Fruit fly (Drosophila melanogaster) whole organism, embryonic: ENCODE data around the gene CG10140.

ENCODE experiments used
- Awh ChIP-seq: fragments of 200-800 bp; sonication (Bioruptor generic); IDR thresholded peaks from 2 replicates; pipeline ENCODE4, ENCODE4 v1.3.6; 2022; ENCODE audit warnings: missing biosample characterization, missing genetic modification characterization
- B-H1 ChIP-seq: fragments of 200-800 bp; sonication (Bioruptor generic); IDR thresholded peaks from 3 replicates; pipeline ENCODE4 v1.3.6; 2022; ENCODE audit warnings: missing biosample characterization, missing genetic modification characterization
- CG1024 ChIP-seq: fragments of 200-800 bp; sonication (Bioruptor generic); IDR thresholded peaks from 2 replicates; pipeline ENCODE4 v1.3.6; 2022; ENCODE audit warnings: missing biosample characterization, missing genetic modification characterization
- CG10543 ChIP-seq: fragments of 200-800 bp; sonication (Bioruptor generic); optimal IDR thresholded peaks from 3 replicates; lab custom pipeline; 2017; ENCODE audit warnings: missing biosample characterization, mild to moderate bottlenecking, missing genetic modification characterization, moderate library complexity
- CG11695 ChIP-seq: fragments of 200-800 bp; sonication (Bioruptor generic); IDR thresholded peaks from 3 replicates; pipeline ENCODE4 v1.3.6; 2022; ENCODE audit warnings: missing biosample characterization, missing genetic modification characterization
- CG11696 ChIP-seq: fragments of 200-800 bp; sonication (Bioruptor generic); IDR thresholded peaks from 2 replicates; pipeline ENCODE4 v1.3.6; 2022; ENCODE audit warnings: missing biosample characterization, missing genetic modification characterization
- CG11723 ChIP-seq: fragments of 200-800 bp; sonication (Bioruptor generic); optimal IDR thresholded peaks from 2 replicates; lab custom pipeline; 2017; ENCODE audit warnings: missing biosample characterization, mild to moderate bottlenecking, missing genetic modification characterization
- CG12236 ChIP-seq: fragments of 200-800 bp; sonication (Bioruptor generic); optimal IDR thresholded peaks from 2 replicates; lab custom pipeline; 2016; ENCODE audit warnings: missing biosample characterization, missing genetic modification characterization
- CG12942 ChIP-seq: fragments of 200-800 bp; sonication (Bioruptor generic); optimal IDR thresholded peaks from 3 replicates; lab custom pipeline; 2016; ENCODE audit warnings: missing biosample characterization, missing genetic modification characterization
- CG13424 ChIP-seq: fragments of 200-800 bp; sonication (Bioruptor generic); optimal IDR thresholded peaks from 2 replicates; lab custom pipeline; 2019; ENCODE audit warnings: missing biosample characterization, mild to moderate bottlenecking, missing genetic modification characterization, moderate library complexity
- CG14050 ChIP-seq: fragments of 200-800 bp; sonication (Bioruptor generic); IDR thresholded peaks from 3 replicates; pipeline ENCODE4 v1.3.6; 2022; ENCODE audit warnings: missing biosample characterization, missing genetic modification characterization
- CG14710 ChIP-seq: fragments of 200-800 bp; sonication (Bioruptor generic); optimal IDR thresholded peaks from 3 replicates; lab custom pipeline; 2019; ENCODE audit warnings: missing biosample characterization, mild to moderate bottlenecking, missing genetic modification characterization, moderate library complexity
- CG16779 ChIP-seq: fragments of 200-800 bp; sonication (Bioruptor generic); IDR thresholded peaks from 2 replicates; pipeline ENCODE4 v1.3.6; 2022; ENCODE audit warnings: missing biosample characterization, missing genetic modification characterization
- CG16863 ChIP-seq: fragments of 200-800 bp; sonication (Bioruptor generic); optimal IDR thresholded peaks from 3 replicates; lab custom pipeline; 2016; ENCODE audit warnings: missing biosample characterization, missing genetic modification characterization
- CG1832 ChIP-seq: fragments of 200-800 bp; sonication (Bioruptor generic); optimal IDR thresholded peaks from 2 replicates; lab custom pipeline; 2017; ENCODE audit warnings: missing biosample characterization, mild to moderate bottlenecking, missing genetic modification characterization, inconsistent platforms
- CG2875 ChIP-seq: fragments of 200-800 bp; sonication (Bioruptor generic); optimal IDR thresholded peaks from 2 replicates; lab custom pipeline; 2017; ENCODE audit warnings: missing biosample characterization, mild to moderate bottlenecking, missing genetic modification characterization, missing genetic modification reagents
- CG3726 ChIP-seq: fragments of 200-800 bp; sonication (Bioruptor generic); IDR thresholded peaks from 3 replicates; pipeline ENCODE4, ENCODE4 v1.3.6; 2022; ENCODE audit warnings: missing biosample characterization, missing genetic modification characterization
- CG4282 ChIP-seq: fragments of 200-800 bp; sonication (Bioruptor generic); optimal IDR thresholded peaks from 2 replicates; lab custom pipeline; 2016; ENCODE audit warnings: missing biosample characterization, missing genetic modification characterization
- CG4820 ChIP-seq: fragments of 200-800 bp; sonication (Bioruptor generic); optimal IDR thresholded peaks from 3 replicates; lab custom pipeline; 2016; ENCODE audit warnings: missing biosample characterization, missing genetic modification characterization
- CG5180 ChIP-seq: fragments of 200-800 bp; sonication (Bioruptor generic); optimal IDR thresholded peaks from 3 replicates; lab custom pipeline; 2017; ENCODE audit warnings: missing biosample characterization, missing genetic modification characterization, mild to moderate bottlenecking, moderate library complexity, missing genetic modification reagents
- CG7556 ChIP-seq: fragments of 200-800 bp; sonication (Bioruptor generic); optimal IDR thresholded peaks from 2 replicates; lab custom pipeline; 2017; ENCODE audit warnings: missing biosample characterization, mild to moderate bottlenecking, missing genetic modification characterization
- CG7839 ChIP-seq: fragments of 200-800 bp; sonication (Bioruptor generic); optimal IDR thresholded peaks from 3 replicates; lab custom pipeline; 2018; ENCODE audit warnings: missing biosample characterization, mild to moderate bottlenecking, missing genetic modification characterization, moderate library complexity
- CoRest ChIP-seq: fragments of 200-800 bp; sonication (Bioruptor generic); optimal IDR thresholded peaks from 3 replicates; lab custom pipeline; 2018; ENCODE audit warnings: missing biosample characterization, mild to moderate bottlenecking, missing genetic modification characterization, moderate library complexity
- Dp ChIP-seq: fragments of 200-800 bp; sonication (Bioruptor generic); optimal IDR thresholded peaks from 2 replicates; lab custom pipeline; 2018; ENCODE audit warnings: missing biosample characterization, mild to moderate bottlenecking, missing genetic modification characterization, moderate library complexity
- Eip74EF ChIP-seq, 2 experiments: fragments of 200-800 bp in 1 of 2; fragments of >200 bp in 1 of 2; sonication (Bioruptor generic) in 1 of 2; optimal IDR thresholded peaks; 2 replicates each; lab custom pipeline; 2017 to 2019; ENCODE audit warnings: missing biosample characterization in 2 of 2, missing genetic modification characterization in 2 of 2, mild to moderate bottlenecking in 1 of 2, moderate library complexity in 1 of 2
- HLH54F ChIP-seq: fragments of 200-800 bp; sonication (Bioruptor generic); optimal IDR thresholded peaks from 3 replicates; lab custom pipeline; 2016; ENCODE audit warnings: missing biosample characterization, missing genetic modification characterization
- Hand ChIP-seq: fragments of 200-800 bp; sonication (Bioruptor generic); optimal IDR thresholded peaks from 2 replicates; lab custom pipeline; 2017; ENCODE audit warnings: mild to moderate bottlenecking, missing biosample characterization, missing genetic modification reagents, missing genetic modification characterization
- Hsf ChIP-seq: fragments of 200-800 bp; sonication (Bioruptor generic); optimal IDR thresholded peaks from 3 replicates; lab custom pipeline; 2016; ENCODE audit warnings: missing biosample characterization, missing genetic modification characterization
- Lim3 ChIP-seq: fragments of 200-800 bp; sonication (Bioruptor generic); IDR thresholded peaks from 2 replicates; pipeline ENCODE4 v1.3.6; 2022; ENCODE audit warnings: missing biosample characterization, missing genetic modification characterization
- NC2α ChIP-seq: fragments of 200-800 bp; sonication (Bioruptor generic); optimal IDR thresholded peaks from 2 replicates; lab custom pipeline; 2016; ENCODE audit warnings: missing biosample characterization, missing genetic modification characterization
- Xrp1 ChIP-seq: fragments of 200-800 bp; sonication (Bioruptor generic); IDR thresholded peaks from 2 replicates; pipeline ENCODE4 v1.3.6; 2022; ENCODE audit warnings: missing biosample characterization, missing genetic modification characterization
- al ChIP-seq: fragments of 200-800 bp; sonication (Bioruptor generic); IDR thresholded peaks from 2 replicates; pipeline ENCODE4 v1.3.6; 2022; ENCODE audit warnings: missing biosample characterization, missing genetic modification characterization
- az2 ChIP-seq: fragments of 200-800 bp; sonication (Bioruptor generic); optimal IDR thresholded peaks from 3 replicates; lab custom pipeline; 2016; ENCODE audit warnings: missing biosample characterization, missing genetic modification characterization
- bcd ChIP-seq: fragments of 200-800 bp; sonication (Bioruptor generic); optimal IDR thresholded peaks from 2 replicates; lab custom pipeline; 2017; ENCODE audit warnings: missing biosample characterization, mild to moderate bottlenecking, missing genetic modification characterization
- cas ChIP-seq: fragments of 200-800 bp; sonication (Bioruptor generic); IDR thresholded peaks from 2 replicates; pipeline ENCODE4 v1.3.6; 2022; ENCODE audit warnings: missing biosample characterization, missing genetic modification characterization
- dmrt99B ChIP-seq: fragments of 200-800 bp; sonication (Bioruptor generic); optimal IDR thresholded peaks from 2 replicates; lab custom pipeline; 2018; ENCODE audit warnings: missing biosample characterization, mild to moderate bottlenecking, missing genetic modification characterization, moderate library complexity
- gsb-n ChIP-seq: fragments of 200-800 bp; sonication (Bioruptor generic); optimal IDR thresholded peaks from 3 replicates; lab custom pipeline; 2018; ENCODE audit warnings: missing biosample characterization, mild to moderate bottlenecking, missing genetic modification characterization
- gt ChIP-seq: fragments of 200-800 bp; sonication (Bioruptor generic); IDR thresholded peaks from 2 replicates; pipeline ENCODE4 v1.3.6; 2022; ENCODE audit warnings: missing biosample characterization, missing genetic modification characterization
- hkb ChIP-seq, 2 experiments: fragments of 200-800 bp in 1 of 2; fragments of >200 bp in 1 of 2; sonication (Bioruptor generic) in 1 of 2; IDR thresholded peaks in 1 of 2; optimal IDR thresholded peaks in 1 of 2; 2 replicates each; pipeline versions ENCODE4 v1.3.6 to Lab custom; 2017 to 2022; ENCODE audit warnings: missing biosample characterization in 1 of 2, missing genetic modification characterization in 1 of 2
- jing ChIP-seq: fragments of 200-800 bp; sonication (Bioruptor generic); optimal IDR thresholded peaks from 2 replicates; lab custom pipeline; 2018; ENCODE audit warnings: missing biosample characterization, mild to moderate bottlenecking, missing genetic modification characterization
- ken ChIP-seq: fragments of 200-800 bp; sonication (Bioruptor generic); IDR thresholded peaks from 3 replicates; pipeline ENCODE4 v1.3.6; 2022; ENCODE audit warnings: missing biosample characterization, missing genetic modification characterization
- knrl ChIP-seq: fragments of 200-800 bp; sonication (Bioruptor generic); IDR thresholded peaks from 3 replicates; pipeline ENCODE4 v1.3.6; 2022; ENCODE audit warnings: missing biosample characterization, missing genetic modification characterization; ENCODE audit not compliant: partially characterized antibody
- maf-S ChIP-seq: fragments of 200-800 bp; sonication (Bioruptor generic); optimal IDR thresholded peaks from 2 replicates; lab custom pipeline; 2016; ENCODE audit warnings: missing biosample characterization, missing genetic modification characterization
- nau ChIP-seq: fragments of 200-800 bp; sonication (Bioruptor generic); optimal IDR thresholded peaks from 3 replicates; lab custom pipeline; 2017; ENCODE audit warnings: missing biosample characterization, mild to moderate bottlenecking, missing genetic modification characterization, missing genetic modification reagents
- pfk ChIP-seq: fragments of 200-800 bp; sonication (Bioruptor generic); optimal IDR thresholded peaks from 2 replicates; lab custom pipeline; 2018; ENCODE audit warnings: missing biosample characterization, mild to moderate bottlenecking, missing genetic modification characterization, moderate library complexity
- sima ChIP-seq: fragments of 200-800 bp; sonication (Bioruptor generic); optimal IDR thresholded peaks from 2 replicates; lab custom pipeline; 2016; ENCODE audit warnings: missing biosample characterization, missing genetic modification characterization
- tin ChIP-seq: fragments of 200-800 bp; sonication (Bioruptor generic); optimal IDR thresholded peaks from 3 replicates; lab custom pipeline; 2016; ENCODE audit warnings: missing biosample characterization, missing genetic modification characterization
- tx ChIP-seq: fragments of 200-800 bp; sonication (Bioruptor generic); optimal IDR thresholded peaks from 2 replicates; lab custom pipeline; 2016; ENCODE audit warnings: missing biosample characterization, missing genetic modification characterization
- vfl ChIP-seq: fragments of 200-800 bp; sonication (Bioruptor generic); optimal IDR thresholded peaks from 2 replicates; lab custom pipeline; 2016; ENCODE audit warnings: missing biosample characterization, missing genetic modification characterization

Gene CG10140

DNA sequence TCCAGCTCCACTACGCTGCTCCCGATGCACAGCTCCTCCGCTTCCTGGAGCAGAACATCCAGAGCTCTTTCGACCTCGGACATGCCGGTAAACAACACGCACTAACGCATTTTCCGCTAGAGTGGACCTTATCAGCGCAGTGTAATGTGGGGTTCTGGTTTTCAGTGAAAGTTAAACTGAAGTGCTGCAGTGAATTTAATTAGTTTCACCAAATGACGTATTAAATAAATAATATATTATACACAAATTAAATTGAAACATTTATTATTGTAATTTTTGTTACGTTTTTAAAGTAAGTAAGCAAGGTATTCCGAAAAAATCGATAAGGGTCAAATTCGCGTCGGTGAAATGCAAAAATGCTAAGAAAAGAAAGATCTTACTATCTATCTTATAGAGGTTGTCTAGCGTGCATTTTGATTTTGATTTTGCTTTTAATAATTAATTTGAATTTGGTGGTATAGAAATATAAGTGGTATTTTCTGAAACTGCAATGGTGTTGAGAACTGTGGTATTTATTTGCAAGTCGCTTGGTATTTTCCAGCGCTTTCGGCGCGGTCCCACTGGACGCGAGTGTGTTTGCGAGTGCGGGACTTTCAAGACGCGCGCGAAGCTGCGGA, 10.0 kb upstream of the CG10140 start, which contains the start of the genes JMJD7 and CG10738 (continued):
- peak; percentile 66 for TF ChIP-seq Xrp1 (GFP tag; lab: Robert Waterston, UW)
- TF ChIP-seq ken (GFP tag; lab: Robert Waterston, UW), result peak; percentile 69; the same call in 2 of the 3 replicates
- peak; percentile 53; the same call in 1 of the 2 replicates for TF ChIP-seq cas (GFP tag; lab: Robert Waterston, UW)
- TF ChIP-seq CG16779 (GFP tag; lab: Robert Waterston, UW), result peak; percentile 51; the same call in 1 of the 2 replicates
- peak; percentile 63; the same call in 2 of the 3 replicates for TF ChIP-seq CG14050 (GFP tag; lab: Robert Waterston, UW)
- no peak for TF ChIP-seq NC2α
- peak; percentile 62 for TF ChIP-seq CG4820
- no peak for TF ChIP-seq pfk (GFP tag; lab: Kevin White, UChicago)
- peak; percentile 56; the same call in 2 of the 3 replicates for TF ChIP-seq B-H1
- no peak for TF ChIP-seq knrl
- TF ChIP-seq CG13424, result peak; percentile 19
- TF ChIP-seq gt, result no peak
- TF ChIP-seq CG1832 (GFP tag; lab: Kevin White, UChicago), result no peak
- peak; percentile 87 for TF ChIP-seq CG10543 (GFP tag; lab: Kevin White, UChicago)
- peak; percentile 87 for TF ChIP-seq tin (GFP tag; lab: Kevin White, UChicago)
- TF ChIP-seq CG7556 (GFP tag; lab: Kevin White, UChicago), result no peak
- peak; percentile 81 for TF ChIP-seq Dp (GFP tag; lab: Kevin White, UChicago)
- no peak for TF ChIP-seq CG12236
- peak; percentile 18 for TF ChIP-seq dmrt99B
- peak; percentile 20 for TF ChIP-seq CoRest (tag; lab: Kevin White, UChicago)
- TF ChIP-seq tx (GFP tag; lab: Kevin White, UChicago), result no peak
- no peak for TF ChIP-seq CG5180 (GFP tag; lab: Kevin White, UChicago)
- peak; percentile 27 for TF ChIP-seq Hsf (GFP tag; lab: Kevin White, UChicago)
- TF ChIP-seq CG3726 (GFP tag; lab: Robert Waterston, UW), result no peak
- TF ChIP-seq sima (GFP tag; lab: Kevin White, UChicago), result no peak
- no peak for TF ChIP-seq jing (GFP tag; lab: Kevin White, UChicago)
- no peak for TF ChIP-seq CG4282 (GFP tag; lab: Kevin White, UChicago)
- peak; percentile 61 for TF ChIP-seq al (GFP tag; lab: Robert Waterston, UW)
- no peak for TF ChIP-seq CG16863 (GFP tag; lab: Kevin White, UChicago)
- TF ChIP-seq hkb (optimal IDR thresholded peaks at IDR 0.05; lab: Kevin White, UChicago), result no peak
- peak; percentile 78 for TF ChIP-seq hkb (GFP tag; IDR thresholded peaks at IDR 0.05; lab: Robert Waterston, UW)
- TF ChIP-seq HLH54F (GFP tag; lab: Kevin White, UChicago), result no peak
- no peak for TF ChIP-seq nau (GFP tag; lab: Kevin White, UChicago)
- peak; percentile 11 for TF ChIP-seq CG7839 (tag; lab: Kevin White, UChicago)
- no peak for TF ChIP-seq gsb-n (tag; lab: Kevin White, UChicago)
- 0 out of 2 replicates have a peak, but pooled peaks have one; percentile 29 for TF ChIP-seq Lim3 (GFP tag; lab: Robert Waterston, UW)
- TF ChIP-seq bcd (GFP tag; lab: Kevin White, UChicago), result peak; percentile 71
- no peak for TF ChIP-seq CG11723 (GFP tag; lab: Kevin White, UChicago)
- peak; percentile 84 for TF ChIP-seq CG14710
- TF ChIP-seq CG11696 (GFP tag; lab: Robert Waterston, UW), result peak; percentile 52; the same call in 1 of the 2 replicates
- TF ChIP-seq Awh, result peak; percentile 58; the same call in 1 of the 2 replicates
- no peak for TF ChIP-seq CG12942
- no peak for TF ChIP-seq Eip74EF (GFP tag; optimal IDR thresholded peaks at IDR 0.05; lab: Kevin White, UChicago)
- TF ChIP-seq vfl, result no peak
- TF ChIP-seq CG2875 (GFP tag; lab: Kevin White, UChicago), result no peak
- no peak for TF ChIP-seq CG11695
- TF ChIP-seq az2, result no peak
- no peak for TF ChIP-seq maf-S (GFP tag; lab: Kevin White, UChicago)
- peak; percentile 77 for TF ChIP-seq CG1024
- no peak for TF ChIP-seq Hand
